Fruit fly (Drosophila melanogaster) whole organism, wandering third instar larva: ENCODE measurements around the gene Dsk.
A peak's percentile ranks its signal among the peaks of the same experiment; 100 is the strongest.

ENCODE experiments used
- Abd-B ChIP-seq: fragments of >200 bp; optimal IDR thresholded peaks from 2 replicates; lab custom pipeline; 2017; ENCODE audit warnings: missing biosample characterization, missing genetic modification characterization
- CG32264 ChIP-seq: fragments of 200-800 bp; sonication (Bioruptor generic); optimal IDR thresholded peaks from 2 replicates; lab custom pipeline; 2016; ENCODE audit warnings: missing biosample characterization, missing genetic modification characterization
- CG9705 ChIP-seq: fragments of 200-800 bp; sonication (Bioruptor generic); optimal IDR thresholded peaks from 2 replicates; lab custom pipeline; 2018; ENCODE audit warnings: missing biosample characterization, mild to moderate bottlenecking, missing genetic modification characterization
- CrebA ChIP-seq: fragments of 200-800 bp; sonication (Bioruptor generic); optimal IDR thresholded peaks from 2 replicates; lab custom pipeline; 2016; ENCODE audit warnings: missing biosample characterization, mild to moderate bottlenecking, missing genetic modification characterization, borderline replicate concordance
- Dfd ChIP-seq: fragments of >200 bp; optimal IDR thresholded peaks from 2 replicates; lab custom pipeline; 2017; ENCODE audit warnings: missing biosample characterization, missing genetic modification characterization
- Dif ChIP-seq: fragments of 200-275, 200-300 bp; sonication (Bioruptor generic); optimal IDR thresholded peaks from 2 replicates; lab custom pipeline; 2018; ENCODE audit warnings: missing biosample characterization, missing genetic modification characterization; ENCODE audit not compliant: partially characterized antibody
- GATAd ChIP-seq: sonication (Bioruptor generic); optimal IDR thresholded peaks from 2 replicates; lab custom pipeline; 2016; ENCODE audit warnings: missing biosample characterization, missing genetic modification characterization
- HLH106 ChIP-seq: fragments of 200-800 bp; optimal IDR thresholded peaks from 3 replicates; lab custom pipeline; 2019; ENCODE audit warnings: missing biosample characterization, mild to moderate bottlenecking, missing genetic modification characterization, moderate library complexity
- Hnf4 ChIP-seq: fragments of 200-800 bp; sonication (Bioruptor generic); optimal IDR thresholded peaks from 2 replicates; lab custom pipeline; 2016; ENCODE audit warnings: missing biosample characterization, mild to moderate bottlenecking, missing genetic modification characterization
- Hr78 ChIP-seq: fragments of >200 bp; optimal IDR thresholded peaks from 2 replicates; lab custom pipeline; 2017; ENCODE audit warnings: missing biosample characterization, missing genetic modification characterization
- Hr83 ChIP-seq: fragments of 200-300 bp; sonication (Bioruptor generic); optimal IDR thresholded peaks from 2 replicates; lab custom pipeline; 2016; ENCODE audit warnings: missing biosample characterization, mild to moderate bottlenecking, missing genetic modification characterization, moderate library complexity; ENCODE audit not compliant: poor library complexity, severe bottlenecking
- Jra ChIP-seq: sonication (Bioruptor generic); optimal IDR thresholded peaks from 2 replicates; lab custom pipeline; 2016; ENCODE audit warnings: missing biosample characterization, missing genetic modification characterization
- Mio ChIP-seq: sonication (Bioruptor generic); optimal IDR thresholded peaks from 2 replicates; lab custom pipeline; 2016; ENCODE audit warnings: missing biosample characterization, missing genetic modification characterization
- Myc ChIP-seq: fragments of >200 bp; optimal IDR thresholded peaks from 2 replicates; lab custom pipeline; 2017
- N ChIP-seq: fragments of >200 bp; optimal IDR thresholded peaks from 2 replicates; lab custom pipeline; 2018; ENCODE audit warnings: missing biosample characterization, missing external identifiers, missing genetic modification characterization
- OdsH ChIP-seq: fragments of 200-800 bp; sonication (Bioruptor generic); optimal IDR thresholded peaks from 2 replicates; lab custom pipeline; 2016; ENCODE audit warnings: missing biosample characterization, mild to moderate bottlenecking, missing genetic modification characterization
- Rel ChIP-seq, 2 experiments: fragments of 200-800 bp; sonication (Bioruptor generic) in 1 of 2; optimal IDR thresholded peaks; 2 replicates in 1 of 2; 3 replicates in 1 of 2; lab custom pipeline; 2016 to 2019; ENCODE audit warnings: mild to moderate bottlenecking in 2 of 2, missing biosample characterization in 2 of 2, missing genetic modification characterization in 2 of 2, moderate library complexity in 1 of 2
- Sp1 ChIP-seq: fragments of 200-800 bp; sonication (Bioruptor generic); optimal IDR thresholded peaks from 3 replicates; lab custom pipeline; 2019; ENCODE audit warnings: missing biosample characterization, mild to moderate bottlenecking, missing genetic modification characterization, moderate library complexity
- Vsx2 ChIP-seq: fragments of 200-300, 225-300 bp; sonication (Bioruptor generic); optimal IDR thresholded peaks from 2 replicates; lab custom pipeline; 2018; ENCODE audit warnings: missing biosample characterization, missing genetic modification characterization; ENCODE audit not compliant: partially characterized antibody
- br ChIP-seq: fragments of 200-800 bp; sonication (Bioruptor generic); optimal IDR thresholded peaks from 2 replicates; lab custom pipeline; 2016; ENCODE audit warnings: missing biosample characterization, missing genetic modification characterization
- brk ChIP-seq: fragments of 200-800 bp; sonication (Bioruptor generic); optimal IDR thresholded peaks from 2 replicates; lab custom pipeline; 2016; ENCODE audit warnings: missing biosample characterization, mild to moderate bottlenecking, missing genetic modification characterization
- dl ChIP-seq, 2 experiments: fragments of 175-275, 200-275 bp in 1 of 2; fragments of 200-275 bp in 1 of 2; sonication (Bioruptor generic); optimal IDR thresholded peaks; lab custom pipeline; 2018; ENCODE audit warnings: mild to moderate bottlenecking in 2 of 2, missing biosample characterization in 2 of 2, missing genetic modification characterization in 2 of 2, moderate library complexity in 2 of 2; ENCODE audit not compliant: partially characterized antibody in 2 of 2, insufficient read depth in 1 of 2
- dmrt93B ChIP-seq: fragments of 200-800 bp; sonication (Bioruptor generic); optimal IDR thresholded peaks from 2 replicates; lab custom pipeline; 2018; ENCODE audit warnings: missing biosample characterization, mild to moderate bottlenecking, missing genetic modification characterization
- dsf ChIP-seq: sonication (Bioruptor generic); optimal IDR thresholded peaks from 2 replicates; lab custom pipeline; 2016; ENCODE audit warnings: missing biosample characterization, missing genetic modification characterization, borderline replicate concordance
- ey ChIP-seq: fragments of 200-800 bp; sonication (Bioruptor generic); optimal IDR thresholded peaks from 2 replicates; lab custom pipeline; 2016; ENCODE audit warnings: missing biosample characterization, missing genetic modification characterization
- foxo ChIP-seq, 2 experiments: fragments of 200-800 bp; sonication (Bioruptor generic); optimal IDR thresholded peaks; 2 replicates in 1 of 2; 3 replicates in 1 of 2; lab custom pipeline; 2016 to 2017; ENCODE audit warnings: missing biosample characterization in 2 of 2, missing genetic modification characterization in 2 of 2
- fru ChIP-seq: fragments of 200-800 bp; sonication (Bioruptor generic); optimal IDR thresholded peaks from 3 replicates; lab custom pipeline; 2016; ENCODE audit warnings: missing biosample characterization, mild to moderate bottlenecking, missing genetic modification characterization
- h ChIP-seq: fragments of 200-800 bp; sonication (Bioruptor generic); optimal IDR thresholded peaks from 3 replicates; lab custom pipeline; 2016; ENCODE audit warnings: missing biosample characterization, mild to moderate bottlenecking, missing genetic modification characterization
- jim ChIP-seq: fragments of 175-275, 200-325 bp; sonication (Bioruptor generic); optimal IDR thresholded peaks from 2 replicates; lab custom pipeline; 2016; ENCODE audit warnings: missing biosample characterization, mild to moderate bottlenecking, missing genetic modification characterization
- lola ChIP-seq: fragments of >200 bp; optimal IDR thresholded peaks from 2 replicates; lab custom pipeline; 2017; ENCODE audit warnings: missing biosample characterization, missing genetic modification characterization
- pan ChIP-seq: fragments of >200 bp; optimal IDR thresholded peaks from 2 replicates; lab custom pipeline; 2017
- psq ChIP-seq: fragments of 200-800 bp; sonication (Bioruptor generic); optimal IDR thresholded peaks from 3 replicates; lab custom pipeline; 2017; ENCODE audit warnings: missing biosample characterization, mild to moderate bottlenecking, missing genetic modification characterization, moderate library complexity
- rgr ChIP-seq: fragments of 200-800 bp; sonication (Bioruptor generic); optimal IDR thresholded peaks from 3 replicates; lab custom pipeline; 2016; ENCODE audit warnings: missing biosample characterization, mild to moderate bottlenecking, missing genetic modification characterization
- sage ChIP-seq: fragments of 200-800 bp; sonication (Bioruptor generic); optimal IDR thresholded peaks from 2 replicates; lab custom pipeline; 2016; ENCODE audit warnings: missing biosample characterization, mild to moderate bottlenecking, missing genetic modification characterization
- sv ChIP-seq: fragments of 200-800 bp; sonication (Bioruptor generic); optimal IDR thresholded peaks from 3 replicates; lab custom pipeline; 2016; ENCODE audit warnings: missing biosample characterization, missing genetic modification characterization
- tai ChIP-seq: sonication (Bioruptor generic); optimal IDR thresholded peaks from 2 replicates; lab custom pipeline; 2016; ENCODE audit warnings: missing biosample characterization, missing genetic modification characterization
- usp ChIP-seq: fragments of >200 bp; optimal IDR thresholded peaks from 2 replicates; lab custom pipeline; 2017; ENCODE audit warnings: missing biosample characterization, missing genetic modification characterization
- woc ChIP-seq: sonication (Bioruptor generic); optimal IDR thresholded peaks from 2 replicates; lab custom pipeline; 2016; ENCODE audit warnings: missing biosample characterization, mild to moderate bottlenecking, missing genetic modification characterization

Gene Dsk

dm6 chr3R:4190160-4190559, at the start of gene Dsk:
Dsk (minus strand) TSS chr3R:4190260.
- TF ChIP-seq Dfd (no peak), sv (GFP tag; lab: Kevin White, UChicago) (no peak), Hnf4 (no peak), Sp1 (GFP tag; lab: Kevin White, UChicago) (no peak), CrebA (GFP tag; lab: Kevin White, UChicago) (no peak), Abd-B (GFP tag; lab: Kevin White, UChicago) (no peak), Rel (GFP tag; optimal IDR thresholded peaks at IDR 0.05; lab: Kevin White, UChicago) (no peak), Rel (tag; optimal IDR thresholded peaks at IDR 0.05; lab: Kevin White, UChicago) (no peak), N (GFP tag; lab: Kevin White, UChicago) (no peak), h (GFP tag; lab: Kevin White, UChicago) (no peak), ey (GFP tag; lab: Kevin White, UChicago) (no peak), HLH106 (no peak), tai (no peak), sage (GFP tag; lab: Kevin White, UChicago) (no peak)

DNA sequence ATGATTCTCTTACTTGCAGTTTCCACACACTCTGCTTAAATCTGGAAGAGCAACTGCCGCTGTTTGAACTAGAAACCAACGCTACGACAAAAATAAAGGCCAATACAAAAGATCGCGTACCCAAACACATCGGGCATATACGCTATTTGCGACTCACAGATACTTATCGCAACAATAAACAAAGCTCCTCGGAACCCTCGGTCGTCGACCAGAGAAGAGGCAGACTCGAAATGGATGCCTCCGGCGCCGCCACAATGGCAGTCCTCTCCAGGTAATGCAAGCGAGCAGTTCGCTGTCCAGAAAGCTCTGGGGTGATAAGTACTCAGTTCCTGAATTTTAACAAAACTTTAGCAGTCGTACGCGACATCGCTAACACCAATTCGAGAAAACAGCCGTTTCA, 46.5 kb upstream of the Dsk start:
- no peak for TF ChIP-seq lola (GFP tag; lab: Kevin White, UChicago)
- TF ChIP-seq Hr83 (GFP tag; lab: Kevin White, UChicago) = peak; percentile 81
- TF ChIP-seq Dif (GFP tag; lab: Kevin White, UChicago) = peak; percentile 56
- peak; percentile 40 for TF ChIP-seq br (GFP tag; lab: Kevin White, UChicago)
- TF ChIP-seq HLH106 = no peak
- no peak for TF ChIP-seq CG32264 (GFP tag; lab: Kevin White, UChicago)
- TF ChIP-seq Abd-B (GFP tag; lab: Kevin White, UChicago) = no peak
- TF ChIP-seq tai = no peak
- no peak for TF ChIP-seq Rel (GFP tag; optimal IDR thresholded peaks at IDR 0.05; lab: Kevin White, UChicago)
- TF ChIP-seq Rel (tag; optimal IDR thresholded peaks at IDR 0.05; lab: Kevin White, UChicago) = no peak
- no peak for TF ChIP-seq N (GFP tag; lab: Kevin White, UChicago)
- TF ChIP-seq sage (GFP tag; lab: Kevin White, UChicago) = no peak
- TF ChIP-seq Dfd = no peak
- TF ChIP-seq pan (lab: Kevin White, UChicago) = no peak
- TF ChIP-seq h (GFP tag; lab: Kevin White, UChicago) = peak; percentile 32
- TF ChIP-seq GATAd = no peak
- no peak for TF ChIP-seq ey (GFP tag; lab: Kevin White, UChicago)
- peak; percentile 10 for TF ChIP-seq Jra (GFP tag; lab: Kevin White, UChicago)
- no peak for TF ChIP-seq Mio (GFP tag; lab: Kevin White, UChicago)
- no peak for TF ChIP-seq sv (GFP tag; lab: Kevin White, UChicago)
- no peak for TF ChIP-seq CrebA (GFP tag; lab: Kevin White, UChicago)
- TF ChIP-seq jim (GFP tag; lab: Kevin White, UChicago) = no peak
- no peak for TF ChIP-seq usp (GFP tag; lab: Kevin White, UChicago)
- TF ChIP-seq Hnf4 = no peak
- TF ChIP-seq Myc (lab: Kevin White, UChicago) = no peak
- TF ChIP-seq dsf = no peak
- TF ChIP-seq brk (GFP tag; lab: Kevin White, UChicago) = no peak
- TF ChIP-seq dl (GFP tag; optimal IDR thresholded peaks at IDR 0.05; lab: Kevin White, UChicago; ENCODE audit: insufficient read depth in 1 of 2, partially characterized antibody in 2 of 2) = no peak
- peak; percentile 5 for TF ChIP-seq rgr (GFP tag; lab: Kevin White, UChicago)
- no peak for TF ChIP-seq OdsH (GFP tag; lab: Kevin White, UChicago)
- no peak for TF ChIP-seq dmrt93B (GFP tag; lab: Kevin White, UChicago)
- TF ChIP-seq Sp1 (GFP tag; lab: Kevin White, UChicago) = peak; percentile 14
- TF ChIP-seq Hr78 = no peak
- TF ChIP-seq CG9705 (GFP tag; lab: Kevin White, UChicago) = no peak
- TF ChIP-seq woc = no peak
- no peak for TF ChIP-seq fru (GFP tag; lab: Kevin White, UChicago)
- no peak for TF ChIP-seq foxo (GFP tag; optimal IDR thresholded peaks at IDR 0.05; lab: Kevin White, UChicago)
- TF ChIP-seq Vsx2 = no peak
- no peak for TF ChIP-seq psq (GFP tag; lab: Kevin White, UChicago)
